Worm (Caenorhabditis elegans): ENCODE measurements around the gene Y14H12B.1.

- no peak for TF ChIP-seq nhr-77 (tag; optimal IDR thresholded peaks at IDR 0.05)
- no peak for TF ChIP-seq ama-1 (optimal IDR thresholded peaks at IDR 0.05)
- TF ChIP-seq aly-2 (tag; optimal IDR thresholded peaks at IDR 0.05) = no peak
- no peak for TF ChIP-seq elt-2 (tag; optimal IDR thresholded peaks at IDR 0.05)
- no peak for TF ChIP-seq unc-39 (tag; optimal IDR thresholded peaks at IDR 0.05)
Observed at ce11 chrII:3974953-3975352, 40.7 kb downstream of the Y14H12B.1 start, which contains the start of gene cank-26.

All from whole organism, L3 larva.